Fruit fly (Drosophila melanogaster): ENCODE results near the gene Grp170.

Grp170 gene

dm6 chrX:2293294-2293988 lies 18.6 kb upstream of the Grp170 start, which contains the start of gene CG2865 (continued):
- TF ChIP-seq Vsx2 (GFP tag; optimal IDR thresholded peaks at IDR 0.05; ENCODE audit: partially characterized antibody) (no peak), Jra (GFP tag; optimal IDR thresholded peaks at IDR 0.05) (peak; percentile 78), Dfd (GFP tag; optimal IDR thresholded peaks at IDR 0.05) (no peak)

- TF ChIP-seq Dif (GFP tag; optimal IDR thresholded peaks at IDR 0.05; ENCODE audit: partially characterized antibody) (no peak), N (GFP tag; optimal IDR thresholded peaks at IDR 0.05) (no peak), sv (GFP tag; optimal IDR thresholded peaks at IDR 0.05) (no peak), Sp1 (GFP tag; optimal IDR thresholded peaks at IDR 0.05) (no peak), CrebA (GFP tag; optimal IDR thresholded peaks at IDR 0.05; ENCODE audit: borderline replicate concordance) (no peak), Abd-B (GFP tag; optimal IDR thresholded peaks at IDR 0.05) (no peak)
Observed at dm6 chrX:2292410-2292809, 17.5 kb upstream of the Grp170 start.

dm6 chrX:2291023-2291422 lies 16.2 kb upstream of the Grp170 start:
- TF ChIP-seq psq (GFP tag; optimal IDR thresholded peaks at IDR 0.05) (no peak), CG32264 (GFP tag; optimal IDR thresholded peaks at IDR 0.05) (no peak), sv (GFP tag; optimal IDR thresholded peaks at IDR 0.05) (no peak), pan (optimal IDR thresholded peaks at IDR 0.05) (no peak), Dif (GFP tag; optimal IDR thresholded peaks at IDR 0.05; ENCODE audit: partially characterized antibody) (no peak), fru (GFP tag; optimal IDR thresholded peaks at IDR 0.05) (no peak), woc (GFP tag; optimal IDR thresholded peaks at IDR 0.05) (no peak), HLH106 (tag; optimal IDR thresholded peaks at IDR 0.05) (no peak), dmrt93B (GFP tag; optimal IDR thresholded peaks at IDR 0.05) (no peak), foxo (GFP tag; optimal IDR thresholded peaks at IDR 0.05) (no peak), Hnf4 (GFP tag; optimal IDR thresholded peaks at IDR 0.05) (no peak), Abd-B (GFP tag; optimal IDR thresholded peaks at IDR 0.05) (no peak), dl (GFP tag; optimal IDR thresholded peaks at IDR 0.05; ENCODE audit: insufficient read depth in 1 of 2, partially characterized antibody in 2 of 2) (no peak), br (GFP tag; optimal IDR thresholded peaks at IDR 0.05) (no peak), sage (GFP tag; optimal IDR thresholded peaks at IDR 0.05) (no peak), Vsx2 (GFP tag; optimal IDR thresholded peaks at IDR 0.05; ENCODE audit: partially characterized antibody) (no peak), Sp1 (GFP tag; optimal IDR thresholded peaks at IDR 0.05) (no peak), jim (GFP tag; optimal IDR thresholded peaks at IDR 0.05) (no peak), Mio (GFP tag; optimal IDR thresholded peaks at IDR 0.05) (no peak), CrebA (GFP tag; optimal IDR thresholded peaks at IDR 0.05; ENCODE audit: borderline replicate concordance) (no peak)

- peak; percentile 39 for TF ChIP-seq Sp1 (GFP tag; optimal IDR thresholded peaks at IDR 0.05)
- TF ChIP-seq CrebA (GFP tag; optimal IDR thresholded peaks at IDR 0.05; ENCODE audit: borderline replicate concordance): no peak
- no peak for TF ChIP-seq dl (GFP tag; optimal IDR thresholded peaks at IDR 0.05; ENCODE audit: insufficient read depth in 1 of 2, partially characterized antibody in 2 of 2)
- peak; percentile 12 for TF ChIP-seq psq (GFP tag; optimal IDR thresholded peaks at IDR 0.05)
- TF ChIP-seq Rel (GFP tag; optimal IDR thresholded peaks at IDR 0.05): no peak
- peak; percentile 9 for TF ChIP-seq Rel (tag; optimal IDR thresholded peaks at IDR 0.05)
Observed at dm6 chrX:2289134-2289533, 14.3 kb upstream of the Grp170 start.

dm6 chrX:2288327-2288726 lies 13.5 kb upstream of the Grp170 start:
- peak; percentile 77 for TF ChIP-seq psq (GFP tag; optimal IDR thresholded peaks at IDR 0.05)
- no peak for TF ChIP-seq Hr83 (GFP tag; optimal IDR thresholded peaks at IDR 0.05; ENCODE audit: poor library complexity, severe bottlenecking)

- TF ChIP-seq sage (GFP tag; optimal IDR thresholded peaks at IDR 0.05): no peak
- no peak for TF ChIP-seq brk (GFP tag; optimal IDR thresholded peaks at IDR 0.05)
- no peak for TF ChIP-seq Hr83 (GFP tag; optimal IDR thresholded peaks at IDR 0.05; ENCODE audit: poor library complexity, severe bottlenecking)
- TF ChIP-seq lola (GFP tag; optimal IDR thresholded peaks at IDR 0.05): no peak
Observed at dm6 chrX:2286985-2287384, 12.1 kb upstream of the Grp170 start.

All from whole organism, wandering third instar larva.